Worm (Caenorhabditis elegans) whole organism, young adult: ENCODE measurements around the gene R13A5.15.

Experiments
- F55B11.4 ChIP-seq: sonication (generic microtip); optimal IDR thresholded peaks from 2 replicates; lab custom pipeline; 2016; ENCODE audit warnings: missing compliant biosample characterization, missing genetic modification characterization, borderline replicate concordance; ENCODE audit not compliant: insufficient read depth
- atf-7 ChIP-seq: sonication (generic microtip); optimal IDR thresholded peaks from 2 replicates; lab custom pipeline; 2017; ENCODE audit warnings: mild to moderate bottlenecking, missing genetic modification characterization, missing compliant biosample characterization
- cebp-1 ChIP-seq, 2 experiments: fragments of 200-800 bp in 1 of 2; sonication (Bioruptor generic) in 1 of 2; sonication (generic microtip) in 1 of 2; IDR thresholded peaks in 1 of 2; optimal IDR thresholded peaks in 1 of 2; 2 replicates each; pipeline versions ENCODE4 v1.3.6 to Lab custom; 2017 to 2022; ENCODE audit warnings: missing compliant biosample characterization in 2 of 2, missing genetic modification characterization in 2 of 2, mild to moderate bottlenecking in 1 of 2, missing genetic modification reagents in 1 of 2, moderate library complexity in 1 of 2
- mes-4 ChIP-seq: sonication (generic microtip); optimal IDR thresholded peaks from 2 replicates; lab custom pipeline; 2016; ENCODE audit warnings: missing genotype, missing genetic modification characterization, missing compliant biosample characterization
- pbrm-1 ChIP-seq: fragments of 200-800 bp; sonication (Bioruptor generic); IDR thresholded peaks from 2 replicates; pipeline ENCODE4 v1.3.6; 2022; ENCODE audit warnings: missing genetic modification reagents, missing genetic modification characterization, missing compliant biosample characterization
- ztf-26 ChIP-seq: sonication (generic microtip); optimal IDR thresholded peaks from 2 replicates; lab custom pipeline; 2017; ENCODE audit warnings: missing genetic modification characterization, missing compliant biosample characterization

ce11 chrIII:7618294-7618693 is 30.2 kb upstream of the R13A5.15 start:
- TF ChIP-seq mes-4 (no peak), pbrm-1 (GFP tag; lab: Robert Waterston, UW) (no peak), cebp-1 (GFP tag; IDR thresholded peaks at IDR 0.05; lab: Robert Waterston, UW) (no peak), cebp-1 (tag; optimal IDR thresholded peaks at IDR 0.05; lab: Kevin White, UChicago) (no peak), atf-7 (tag; lab: Kevin White, UChicago) (no peak), ztf-26 (tag; lab: Kevin White, UChicago) (no peak), F55B11.4 (no peak)
